Fruit fly (Drosophila melanogaster): ENCODE data around the gene Mical.

- TF ChIP-seq psq (optimal IDR thresholded peaks at IDR 0.05) (no peak), CG8478 (optimal IDR thresholded peaks at IDR 0.05) (no peak)
These were observed 7.7 kb downstream of the Mical start for dm6 chr3R:10034995-10035446.

Measured in whole organism.